Fruit fly (Drosophila melanogaster): ENCODE data around the gene CG17298.

dm6 chr3R:21282897-21283296 is at the start of gene CG17298:
- no peak for TF ChIP-seq CG8478 (optimal IDR thresholded peaks at IDR 0.05)
- no peak for TF ChIP-seq CTCF (optimal IDR thresholded peaks at IDR 0.05)
